Worm (Caenorhabditis elegans) whole organism, late embryonic: ENCODE results near the gene ckb-1.

Experiments used
- C08G9.2 ChIP-seq: sonication (generic microtip); optimal IDR thresholded peaks from 2 replicates; lab custom pipeline; 2016; ENCODE audit warnings: mild to moderate bottlenecking, missing genetic modification characterization, moderate library complexity, missing compliant biosample characterization
- C38D4.7 ChIP-seq: fragments of 200-800 bp; sonication (Bioruptor generic); optimal IDR thresholded peaks from 2 replicates; lab custom pipeline; 2018; ENCODE audit warnings: mild to moderate bottlenecking, missing genetic modification characterization, moderate library complexity, missing compliant biosample characterization
- F13H6.1 ChIP-seq: sonication (generic microtip); optimal IDR thresholded peaks from 2 replicates; lab custom pipeline; 2016; ENCODE audit warnings: missing genetic modification characterization, missing compliant biosample characterization
- K09A11.1 ChIP-seq: sonication (generic microtip); optimal IDR thresholded peaks from 2 replicates; lab custom pipeline; 2017; ENCODE audit warnings: antibody characterized with exemption, mild to moderate bottlenecking, missing genetic modification characterization, missing compliant biosample characterization; ENCODE audit not compliant: insufficient read depth
- Y22D7AL.16 ChIP-seq: sonication (generic microtip); optimal IDR thresholded peaks from 2 replicates; lab custom pipeline; 2016; ENCODE audit warnings: missing genetic modification characterization, missing compliant biosample characterization
- ceh-14 ChIP-seq: sonication (generic microtip); optimal IDR thresholded peaks from 2 replicates; lab custom pipeline; 2016; ENCODE audit warnings: missing genotype, missing genetic modification characterization, missing compliant biosample characterization
- ceh-18 ChIP-seq: sonication (generic microtip); optimal IDR thresholded peaks from 2 replicates; lab custom pipeline; 2016; ENCODE audit warnings: missing genetic modification characterization, missing compliant biosample characterization
- ceh-19 ChIP-seq: fragments of 200-800 bp; sonication (Bioruptor generic); optimal IDR thresholded peaks from 2 replicates; lab custom pipeline; 2018; ENCODE audit warnings: mild to moderate bottlenecking, missing genetic modification characterization, missing compliant biosample characterization
- ceh-30 ChIP-seq: fragments of 150-350 bp; optimal IDR thresholded peaks from 2 replicates; lab custom pipeline; 2014; ENCODE audit warnings: missing biosample characterization, missing genetic modification characterization
- ceh-31 ChIP-seq: sonication (generic microtip); optimal IDR thresholded peaks from 2 replicates; lab custom pipeline; 2016; ENCODE audit warnings: missing genetic modification characterization, missing compliant biosample characterization
- ceh-34 ChIP-seq: sonication (generic microtip); optimal IDR thresholded peaks from 2 replicates; lab custom pipeline; 2016; ENCODE audit warnings: mild to moderate bottlenecking, missing genetic modification characterization, missing compliant biosample characterization
- che-1 ChIP-seq: sonication (generic microtip); optimal IDR thresholded peaks from 2 replicates; lab custom pipeline; 2016; ENCODE audit warnings: mild to moderate bottlenecking, missing genetic modification characterization, missing compliant biosample characterization
- ets-4 ChIP-seq: sonication (generic microtip); optimal IDR thresholded peaks from 2 replicates; lab custom pipeline; 2016; ENCODE audit warnings: missing genetic modification characterization, missing compliant biosample characterization
- gmeb-2 ChIP-seq: sonication (generic microtip); optimal IDR thresholded peaks from 2 replicates; lab custom pipeline; 2016; ENCODE audit warnings: missing genetic modification characterization, inconsistent platforms, missing compliant biosample characterization
- hlh-13 ChIP-seq: fragments of 200-800 bp; sonication (Bioruptor generic); optimal IDR thresholded peaks from 2 replicates; lab custom pipeline; 2018; ENCODE audit warnings: mild to moderate bottlenecking, missing genetic modification characterization, missing compliant biosample characterization
- madf-2 ChIP-seq: sonication (generic microtip); optimal IDR thresholded peaks from 2 replicates; lab custom pipeline; 2017; ENCODE audit warnings: missing genetic modification characterization, missing compliant biosample characterization
- mec-3 ChIP-seq: sonication (generic microtip); optimal IDR thresholded peaks from 2 replicates; lab custom pipeline; 2016; ENCODE audit warnings: borderline replicate concordance, missing genetic modification characterization, missing compliant biosample characterization
- nfya-1 ChIP-seq: sonication (generic microtip); optimal IDR thresholded peaks from 2 replicates; lab custom pipeline; 2017; ENCODE audit warnings: missing genetic modification characterization, mild to moderate bottlenecking, missing compliant biosample characterization, antibody characterized with exemption, moderate library complexity
- nhr-232 ChIP-seq: sonication (generic microtip); optimal IDR thresholded peaks from 2 replicates; lab custom pipeline; 2016; ENCODE audit warnings: missing genetic modification characterization, missing compliant biosample characterization
- npax-4 ChIP-seq: sonication (generic microtip); optimal IDR thresholded peaks from 2 replicates; lab custom pipeline; 2016; ENCODE audit warnings: missing genetic modification characterization, missing compliant biosample characterization
- pag-3 ChIP-seq: sonication (generic microtip); optimal IDR thresholded peaks from 2 replicates; lab custom pipeline; 2016; ENCODE audit warnings: missing compliant biosample characterization, missing genetic modification characterization, borderline replicate concordance
- pha-2 ChIP-seq: sonication (generic microtip); optimal IDR thresholded peaks from 2 replicates; lab custom pipeline; 2017; ENCODE audit warnings: mild to moderate bottlenecking, missing genetic modification characterization, missing compliant biosample characterization
- pha-4 ChIP-seq: fragments of 150-350 bp; optimal IDR thresholded peaks from 2 replicates; lab custom pipeline; 2018; ENCODE audit warnings: missing biosample characterization, missing genetic modification reagents, missing genetic modification characterization
- pqm-1 ChIP-seq: sonication (generic microtip); optimal IDR thresholded peaks from 2 replicates; lab custom pipeline; 2016; ENCODE audit warnings: missing genetic modification characterization, missing compliant biosample characterization
- pros-1 ChIP-seq: fragments of 150-350 bp; optimal IDR thresholded peaks from 2 replicates; lab custom pipeline; 2014; ENCODE audit warnings: missing biosample characterization, missing genetic modification reagents, missing genetic modification characterization
- ref-2 ChIP-seq: sonication (generic microtip); optimal IDR thresholded peaks from 2 replicates; lab custom pipeline; 2016; ENCODE audit warnings: missing genetic modification characterization, missing compliant biosample characterization
- sox-2 ChIP-seq: fragments of 200-800 bp; sonication (Bioruptor generic); IDR thresholded peaks from 2 replicates; pipeline ENCODE4 v1.3.6; 2022; ENCODE audit warnings: missing genetic modification reagents, missing genetic modification characterization, missing compliant biosample characterization
- sox-4 ChIP-seq: sonication (generic microtip); optimal IDR thresholded peaks from 2 replicates; lab custom pipeline; 2017; ENCODE audit warnings: mild to moderate bottlenecking, missing genetic modification characterization, inconsistent platforms, missing compliant biosample characterization
- syd-9 ChIP-seq: sonication (generic microtip); optimal IDR thresholded peaks from 2 replicates; lab custom pipeline; 2016; ENCODE audit warnings: mild to moderate bottlenecking, missing genetic modification characterization, moderate library complexity, missing compliant biosample characterization
- tbx-7 ChIP-seq: sonication (generic microtip); optimal IDR thresholded peaks from 2 replicates; lab custom pipeline; 2016; ENCODE audit warnings: missing genotype, missing genetic modification characterization, missing compliant biosample characterization
- ttx-3 ChIP-seq: sonication (generic microtip); optimal IDR thresholded peaks from 2 replicates; lab custom pipeline; 2016; ENCODE audit warnings: missing genetic modification reagents, missing genetic modification characterization, missing compliant biosample characterization
- unc-42 ChIP-seq: sonication (generic microtip); optimal IDR thresholded peaks from 2 replicates; lab custom pipeline; 2016; ENCODE audit warnings: missing genotype, missing genetic modification characterization, missing compliant biosample characterization
- unc-55 ChIP-seq: sonication (generic microtip); optimal IDR thresholded peaks from 2 replicates; lab custom pipeline; 2017; ENCODE audit warnings: missing biosample characterization, missing genetic modification reagents, missing genetic modification characterization
- unc-86 ChIP-seq: sonication (generic microtip); optimal IDR thresholded peaks from 2 replicates; lab custom pipeline; 2016; ENCODE audit warnings: missing genetic modification characterization, missing compliant biosample characterization
- zip-5 ChIP-seq: sonication (generic microtip); optimal IDR thresholded peaks from 2 replicates; lab custom pipeline; 2016; ENCODE audit warnings: missing genetic modification characterization, missing compliant biosample characterization
- ztf-16 ChIP-seq: sonication (generic microtip); optimal IDR thresholded peaks from 2 replicates; lab custom pipeline; 2017; ENCODE audit warnings: missing genetic modification characterization, missing compliant biosample characterization

Gene ckb-1

ce11 chrIII:4398463-4398862, 33.4 kb downstream of the ckb-1 start, which contains the start of gene R07E5.6:
TSS of gene R07E5.6 (plus strand) at chrIII:4398763.
- no peak for TF ChIP-seq ztf-16 (tag; lab: Kevin White, UChicago)
- no peak for TF ChIP-seq ttx-3 (tag; lab: Kevin White, UChicago)
- no peak for TF ChIP-seq pha-2 (tag; lab: Kevin White, UChicago)
- TF ChIP-seq nfya-1 (tag; lab: Kevin White, UChicago) = no peak
- no peak for TF ChIP-seq sox-2 (GFP tag; lab: Robert Waterston, UW)

ce11 chrIII:4401142-4401541, 36.1 kb downstream of the ckb-1 start, which contains the start of gene R07E5.15:
TSS of gene R07E5.15 (plus strand) at chrIII:4401442.
- TF ChIP-seq pros-1 (tag; lab: Kevin White, UChicago) (no peak), unc-42 (tag; lab: Kevin White, UChicago) (no peak), Y22D7AL.16 (tag; lab: Kevin White, UChicago) (no peak), K09A11.1 (tag; lab: Kevin White, UChicago) (no peak), hlh-13 (GFP tag; lab: Kevin White, UChicago) (no peak), C38D4.7 (GFP tag; lab: Kevin White, UChicago) (no peak), ceh-30 (tag; lab: Kevin White, UChicago) (no peak), sox-4 (no peak)

ce11 chrIII:4404339-4404836, 39.3 kb downstream of the ckb-1 start, which contains the start of the genes R07E5.17 and snfc-5:
TSS of gene R07E5.17 (minus strand) at chrIII:4404436.
TSS of gene snfc-5 (plus strand) at chrIII:4404786.
- TF ChIP-seq C08G9.2 (no peak), unc-42 (tag; lab: Kevin White, UChicago) (peak; percentile 37), ceh-34 (no peak), mec-3 (tag; lab: Kevin White, UChicago) (no peak), nfya-1 (tag; lab: Kevin White, UChicago) (no peak), npax-4 (tag; lab: Kevin White, UChicago) (no peak), ceh-14 (tag; lab: Kevin White, UChicago) (peak; percentile 44), sox-4 (no peak), ceh-31 (tag; lab: Kevin White, UChicago) (peak; percentile 27), ceh-18 (tag; lab: Kevin White, UChicago) (peak; percentile 25)

ce11 chrIII:4405986-4406385, 40.9 kb downstream of the ckb-1 start, which contains the start of gene rnp-4:
TSS of gene rnp-4 (plus strand) at chrIII:4406286.
- no peak for TF ChIP-seq ceh-34
- TF ChIP-seq syd-9 = no peak
- TF ChIP-seq unc-55 (GFP tag; lab: Kevin White, UChicago) = no peak
- TF ChIP-seq tbx-7 = no peak
- TF ChIP-seq zip-5 = no peak
- TF ChIP-seq gmeb-2 (tag; lab: Kevin White, UChicago) = no peak
- TF ChIP-seq ref-2 (tag; lab: Kevin White, UChicago) = no peak
- TF ChIP-seq nfya-1 (tag; lab: Kevin White, UChicago) = no peak
- TF ChIP-seq hlh-13 (GFP tag; lab: Kevin White, UChicago) = no peak
- no peak for TF ChIP-seq pha-4
- no peak for TF ChIP-seq ceh-19 (GFP tag; lab: Kevin White, UChicago)
- TF ChIP-seq ceh-31 (tag; lab: Kevin White, UChicago) = no peak
- TF ChIP-seq nhr-232 = no peak
- no peak for TF ChIP-seq ets-4 (tag; lab: Kevin White, UChicago)
- no peak for TF ChIP-seq unc-86
- no peak for TF ChIP-seq ceh-14 (tag; lab: Kevin White, UChicago)
- TF ChIP-seq C08G9.2 = no peak
- no peak for TF ChIP-seq pqm-1 (tag; lab: Kevin White, UChicago)

ce11 chrIII:4407144-4407543, 42.1 kb downstream of the ckb-1 start, which contains the start of gene prdx-3:
TSS of gene prdx-3 (plus strand) at chrIII:4407444.
- no peak for TF ChIP-seq pag-3 (tag; lab: Kevin White, UChicago)
- TF ChIP-seq F13H6.1 = no peak
- TF ChIP-seq gmeb-2 (tag; lab: Kevin White, UChicago) = no peak
- no peak for TF ChIP-seq che-1 (tag; lab: Kevin White, UChicago)
- no peak for TF ChIP-seq ets-4 (tag; lab: Kevin White, UChicago)
- no peak for TF ChIP-seq mec-3 (tag; lab: Kevin White, UChicago)
- no peak for TF ChIP-seq npax-4 (tag; lab: Kevin White, UChicago)
- TF ChIP-seq madf-2 = no peak
